Fruit fly (Drosophila melanogaster) whole organism, larva: ENCODE measurements around the gene pns.
A peak's percentile ranks its signal among the peaks of the same experiment; 100 is the strongest.

Source experiments
- noc ChIP-seq: fragments of 200-800 bp; sonication (Bioruptor generic); optimal IDR thresholded peaks from 3 replicates; lab custom pipeline; 2019; ENCODE audit warnings: missing biosample characterization, mild to moderate bottlenecking, missing genetic modification characterization, moderate library complexity

The pns gene

dm6 chr3L:1537353-1537752 is 416 bp downstream of the pns start:
- TF ChIP-seq noc, result no peak

- TF ChIP-seq noc, result no peak
Observed at dm6 chr3L:1538314-1538854, 1.4 kb downstream of the pns start.

- no peak for TF ChIP-seq noc
Observed at dm6 chr3L:1545693-1546329, 8.9 kb downstream of the pns start, which contains the start of the genes CG32313 and Pcyt1. Gene CG32313 (minus strand): TSS chr3L:1545743. Gene Pcyt1 (plus strand): TSS chr3L:1546092.

- peak; percentile 54 for TF ChIP-seq noc
Observed at dm6 chr3L:1546349-1547116, 9.6 kb downstream of the pns start.

dm6 chr3L:1547117-1547507 is 10.2 kb downstream of the pns start:
- no peak for TF ChIP-seq noc

- peak; percentile 95 for TF ChIP-seq noc
Observed at dm6 chr3L:1548345-1548970, 11.5 kb downstream of the pns start.

dm6 chr3L:1549148-1549547 is 12.2 kb downstream of the pns start:
- TF ChIP-seq noc, result no peak

- no peak for TF ChIP-seq noc
Observed at dm6 chr3L:1549634-1550071, 12.7 kb downstream of the pns start.

dm6 chr3L:1550914-1551313 is 14.0 kb downstream of the pns start:
- TF ChIP-seq noc, result no peak

- TF ChIP-seq noc, result no peak
Observed at dm6 chr3L:1553193-1553592, 16.3 kb downstream of the pns start, which contains the start of gene Pcyt2. Gene Pcyt2 (plus strand): TSS chr3L:1553493.

dm6 chr3L:1558178-1558788 is 21.3 kb downstream of the pns start, which contains the start of the genes Pex10 and CG12099:
Gene Pex10 (plus strand): TSS chr3L:1558228.
Gene CG12099 (minus strand): TSS chr3L:1558484.
- peak; percentile 90 for TF ChIP-seq noc

dm6 chr3L:1565092-1565491 is 28.2 kb downstream of the pns start, which contains the start of gene CG12003:
Gene CG12003 (plus strand): TSS chr3L:1565392.
- no peak for TF ChIP-seq noc

dm6 chr3L:1568225-1569161 is 31.6 kb downstream of the pns start, which contains the start of gene CG7879:
Gene CG7879 (minus strand): TSS chr3L:1568608.
- no peak for TF ChIP-seq noc

- peak; percentile 8 for TF ChIP-seq noc
Observed at dm6 chr3L:1569162-1569965, 32.4 kb downstream of the pns start, which contains the start of gene Tmep. Gene Tmep (plus strand): TSS chr3L:1569181.

dm6 chr3L:1569966-1570276 is 33.0 kb downstream of the pns start:
- no peak for TF ChIP-seq noc
